Fruit fly (Drosophila melanogaster) whole organism, embryonic: ENCODE results near the gene CG8159.
A peak's percentile ranks its signal among the peaks of the same experiment; 100 is the strongest.

ENCODE experiments used
- ATbp ChIP-seq: fragments of 200-800 bp; sonication (Bioruptor generic); optimal IDR thresholded peaks from 2 replicates; lab custom pipeline; 2017; ENCODE audit warnings: missing biosample characterization, mild to moderate bottlenecking, missing genetic modification characterization, missing genetic modification reagents
- Aef1 ChIP-seq: fragments of 200-800 bp; sonication (Bioruptor generic); IDR thresholded peaks from 3 replicates; pipeline ENCODE4 v1.3.6; 2022; ENCODE audit warnings: missing biosample characterization, missing genetic modification characterization
- Asciz ChIP-seq: fragments of 200-800 bp; sonication (Bioruptor generic); optimal IDR thresholded peaks from 2 replicates; lab custom pipeline; 2017; ENCODE audit warnings: missing biosample characterization, mild to moderate bottlenecking, missing genetic modification characterization, missing genetic modification reagents
- CG10543 ChIP-seq: fragments of 200-800 bp; sonication (Bioruptor generic); optimal IDR thresholded peaks from 3 replicates; lab custom pipeline; 2017; ENCODE audit warnings: missing biosample characterization, mild to moderate bottlenecking, missing genetic modification characterization, moderate library complexity
- CG10979 ChIP-seq: fragments of 200-800 bp; sonication (Bioruptor generic); optimal IDR thresholded peaks from 2 replicates; lab custom pipeline; 2018; ENCODE audit warnings: missing biosample characterization, mild to moderate bottlenecking, missing genetic modification characterization, moderate library complexity
- CG11398 ChIP-seq: fragments of 200-800 bp; sonication (Bioruptor generic); optimal IDR thresholded peaks from 2 replicates; lab custom pipeline; 2016; ENCODE audit warnings: missing biosample characterization, missing genetic modification characterization
- CG12155 ChIP-seq: fragments of 200-800 bp; sonication (Bioruptor generic); optimal IDR thresholded peaks from 3 replicates; lab custom pipeline; 2016; ENCODE audit warnings: missing biosample characterization, missing genetic modification characterization
- CG1233 ChIP-seq: fragments of 200-800 bp; sonication (Bioruptor generic); optimal IDR thresholded peaks from 4 replicates; lab custom pipeline; 2018; ENCODE audit warnings: missing biosample characterization, mild to moderate bottlenecking, missing genetic modification characterization
- CG12659 ChIP-seq: fragments of 200-800 bp; sonication (Bioruptor generic); optimal IDR thresholded peaks from 3 replicates; lab custom pipeline; 2017; ENCODE audit warnings: mild to moderate bottlenecking, missing biosample characterization, missing genetic modification reagents, missing genetic modification characterization
- CG13296 ChIP-seq: fragments of 200-800 bp; sonication (Bioruptor generic); optimal IDR thresholded peaks from 3 replicates; lab custom pipeline; 2018; ENCODE audit warnings: missing biosample characterization, mild to moderate bottlenecking, missing genetic modification characterization
- CG13424 ChIP-seq: fragments of 200-800 bp; sonication (Bioruptor generic); optimal IDR thresholded peaks from 2 replicates; lab custom pipeline; 2019; ENCODE audit warnings: missing biosample characterization, mild to moderate bottlenecking, missing genetic modification characterization, moderate library complexity
- CG13775 ChIP-seq: fragments of 200-800 bp; sonication (Bioruptor generic); optimal IDR thresholded peaks from 3 replicates; lab custom pipeline; 2017; ENCODE audit warnings: missing biosample characterization, mild to moderate bottlenecking, missing genetic modification characterization
- CG14710 ChIP-seq: fragments of 200-800 bp; sonication (Bioruptor generic); optimal IDR thresholded peaks from 3 replicates; lab custom pipeline; 2019; ENCODE audit warnings: missing biosample characterization, mild to moderate bottlenecking, missing genetic modification characterization, moderate library complexity
- CG17829 ChIP-seq: fragments of 200-800 bp; optimal IDR thresholded peaks from 2 replicates; lab custom pipeline; 2019; ENCODE audit warnings: missing biosample characterization, mild to moderate bottlenecking, missing genetic modification characterization, moderate library complexity
- CG18599 ChIP-seq: fragments of 200-800 bp; sonication (Bioruptor generic); optimal IDR thresholded peaks from 3 replicates; lab custom pipeline; 2017; ENCODE audit warnings: missing biosample characterization, missing genetic modification characterization, mild to moderate bottlenecking, moderate library complexity, missing genetic modification reagents
- CG18619 ChIP-seq: fragments of 200-800 bp; sonication (Bioruptor generic); optimal IDR thresholded peaks from 3 replicates; lab custom pipeline; 2017; ENCODE audit warnings: missing biosample characterization, mild to moderate bottlenecking, missing genetic modification characterization
- CG2120 ChIP-seq: fragments of 200-800 bp; sonication (Bioruptor generic); optimal IDR thresholded peaks from 3 replicates; lab custom pipeline; 2016; ENCODE audit warnings: missing biosample characterization, missing genetic modification characterization
- CG30020 ChIP-seq: fragments of 200-800 bp; optimal IDR thresholded peaks from 2 replicates; lab custom pipeline; 2019; ENCODE audit warnings: missing biosample characterization, mild to moderate bottlenecking, missing genetic modification characterization, moderate library complexity
- CG4328 ChIP-seq: fragments of 200-800 bp; sonication (Bioruptor generic); optimal IDR thresholded peaks from 3 replicates; lab custom pipeline; 2017; ENCODE audit warnings: missing biosample characterization, missing genetic modification reagents, missing genetic modification characterization
- CG6854 ChIP-seq: fragments of 200-800 bp; sonication (Bioruptor generic); optimal IDR thresholded peaks from 3 replicates; lab custom pipeline; 2017; ENCODE audit warnings: missing biosample characterization, mild to moderate bottlenecking, missing genetic modification characterization
- CG7556 ChIP-seq: fragments of 200-800 bp; sonication (Bioruptor generic); optimal IDR thresholded peaks from 2 replicates; lab custom pipeline; 2017; ENCODE audit warnings: missing biosample characterization, mild to moderate bottlenecking, missing genetic modification characterization
- CG7839 ChIP-seq: fragments of 200-800 bp; sonication (Bioruptor generic); optimal IDR thresholded peaks from 3 replicates; lab custom pipeline; 2018; ENCODE audit warnings: missing biosample characterization, mild to moderate bottlenecking, missing genetic modification characterization, moderate library complexity
- CG8388 ChIP-seq: fragments of 200-800 bp; sonication (Bioruptor generic); optimal IDR thresholded peaks from 2 replicates; lab custom pipeline; 2019; ENCODE audit warnings: missing biosample characterization, mild to moderate bottlenecking, missing genetic modification characterization, moderate library complexity
- CG9437 ChIP-seq: fragments of 200-800 bp; sonication (Bioruptor generic); optimal IDR thresholded peaks from 2 replicates; lab custom pipeline; 2018; ENCODE audit warnings: missing biosample characterization, mild to moderate bottlenecking, missing genetic modification characterization
- CG9727 ChIP-seq: fragments of 200-800 bp; sonication (Bioruptor generic); optimal IDR thresholded peaks from 3 replicates; lab custom pipeline; 2017; ENCODE audit warnings: missing biosample characterization, mild to moderate bottlenecking, missing genetic modification characterization
- CG9932 ChIP-seq: fragments of 200-800 bp; sonication (Bioruptor generic); IDR thresholded peaks from 2 replicates; pipeline ENCODE4 v1.3.6; 2022; ENCODE audit warnings: missing biosample characterization, missing genetic modification characterization
- CoRest ChIP-seq: fragments of 200-800 bp; sonication (Bioruptor generic); optimal IDR thresholded peaks from 3 replicates; lab custom pipeline; 2018; ENCODE audit warnings: missing biosample characterization, mild to moderate bottlenecking, missing genetic modification characterization, moderate library complexity
- Drgx ChIP-seq: fragments of 200-800 bp; sonication (Bioruptor generic); IDR thresholded peaks from 2 replicates; pipeline ENCODE4 v1.3.6; 2022; ENCODE audit warnings: missing biosample characterization, missing genetic modification characterization
- E2f1 ChIP-seq: fragments of 200-800 bp; sonication (Bioruptor generic); IDR thresholded peaks from 2 replicates; pipeline ENCODE4 v1.3.6; 2022; ENCODE audit warnings: missing biosample characterization, missing genetic modification characterization
- Fer3 ChIP-seq: fragments of 200-800 bp; sonication (Bioruptor generic); optimal IDR thresholded peaks from 2 replicates; lab custom pipeline; 2018; ENCODE audit warnings: missing biosample characterization, mild to moderate bottlenecking, missing genetic modification characterization, moderate library complexity
- Hr3 ChIP-seq: fragments of 200-800 bp; sonication (Bioruptor generic); optimal IDR thresholded peaks from 3 replicates; lab custom pipeline; 2016; ENCODE audit warnings: missing biosample characterization, missing genetic modification characterization
- Hr39 ChIP-seq: fragments of >200 bp; optimal IDR thresholded peaks from 2 replicates; lab custom pipeline; 2017
- Meics ChIP-seq: fragments of 200-800 bp; sonication (Bioruptor generic); optimal IDR thresholded peaks from 2 replicates; lab custom pipeline; 2017; ENCODE audit warnings: missing biosample characterization, mild to moderate bottlenecking, missing genetic modification characterization
- Sox102F ChIP-seq: fragments of 200-800 bp; sonication (Bioruptor generic); optimal IDR thresholded peaks from 2 replicates; lab custom pipeline; 2018; ENCODE audit warnings: missing biosample characterization, mild to moderate bottlenecking, missing genetic modification characterization, moderate library complexity
- aop ChIP-seq: fragments of 200-800 bp; sonication (Bioruptor generic); IDR thresholded peaks from 2 replicates; pipeline ENCODE4 v1.3.6; 2022; ENCODE audit warnings: missing biosample characterization, missing genetic modification characterization
- ap ChIP-seq: fragments of 200-800 bp; sonication (Bioruptor generic); IDR thresholded peaks from 2 replicates; pipeline ENCODE4 v1.3.6; 2022; ENCODE audit warnings: missing biosample characterization, missing genetic modification characterization
- bab2 ChIP-seq: fragments of 200-800 bp; sonication (Bioruptor generic); optimal IDR thresholded peaks from 2 replicates; lab custom pipeline; 2016; ENCODE audit warnings: missing biosample characterization, missing genetic modification characterization
- bcd ChIP-seq: fragments of 200-800 bp; sonication (Bioruptor generic); optimal IDR thresholded peaks from 2 replicates; lab custom pipeline; 2017; ENCODE audit warnings: missing biosample characterization, mild to moderate bottlenecking, missing genetic modification characterization
- chn ChIP-seq: fragments of 200-800 bp; sonication (Bioruptor generic); optimal IDR thresholded peaks from 2 replicates; lab custom pipeline; 2016; ENCODE audit warnings: missing biosample characterization, missing genetic modification characterization
- cwo ChIP-seq: fragments of 200-800 bp; sonication (Bioruptor generic); optimal IDR thresholded peaks from 3 replicates; lab custom pipeline; 2017; ENCODE audit warnings: missing biosample characterization, missing genetic modification characterization, mild to moderate bottlenecking, moderate library complexity, missing genetic modification reagents
- grau ChIP-seq: fragments of 200-800 bp; optimal IDR thresholded peaks from 3 replicates; lab custom pipeline; 2019; ENCODE audit warnings: missing biosample characterization, mild to moderate bottlenecking, missing genetic modification characterization, moderate library complexity
- jumu ChIP-seq: fragments of 200-800 bp; sonication (Bioruptor generic); optimal IDR thresholded peaks from 3 replicates; lab custom pipeline; 2016; ENCODE audit warnings: missing biosample characterization, missing genetic modification characterization
- lab ChIP-seq: fragments of 200-800 bp; sonication (Bioruptor generic); optimal IDR thresholded peaks from 3 replicates; lab custom pipeline; 2017; ENCODE audit warnings: missing biosample characterization, missing genetic modification characterization, mild to moderate bottlenecking, moderate library complexity, missing genetic modification reagents
- lbe ChIP-seq: fragments of 200-800 bp; sonication (Bioruptor generic); optimal IDR thresholded peaks from 2 replicates; lab custom pipeline; 2016; ENCODE audit warnings: missing biosample characterization, mild to moderate bottlenecking, missing genetic modification characterization
- lola ChIP-seq, 3 experiments: fragments of >200 bp in 2 of 3; fragments of 200-800 bp in 1 of 3; sonication (Bioruptor generic) in 1 of 3; optimal IDR thresholded peaks; 2 replicates each; lab custom pipeline; 2017 to 2019; ENCODE audit warnings: missing biosample characterization in 3 of 3, missing genetic modification characterization in 3 of 3, mild to moderate bottlenecking in 1 of 3, moderate library complexity in 1 of 3
- salm ChIP-seq: fragments of 200-800 bp; sonication (Bioruptor generic); optimal IDR thresholded peaks from 2 replicates; lab custom pipeline; 2018; ENCODE audit warnings: missing biosample characterization, mild to moderate bottlenecking, missing genetic modification characterization
- sens ChIP-seq: fragments of 200-800 bp; sonication (Bioruptor generic); peaks from one replicate; lab custom pipeline; 2016; ENCODE audit warnings: missing biosample characterization, missing genetic modification characterization
- sna ChIP-seq: fragments of 200-800 bp; sonication (Bioruptor generic); IDR thresholded peaks from 2 replicates; pipeline ENCODE4 v1.3.6; 2022; ENCODE audit warnings: missing biosample characterization, missing genetic modification characterization; ENCODE audit not compliant: partially characterized antibody
- ssp ChIP-seq: fragments of 200-800 bp; sonication (Bioruptor generic); IDR thresholded peaks from 2 replicates; pipeline ENCODE4 v1.3.6; 2022; ENCODE audit warnings: missing biosample characterization, missing genetic modification characterization
- unpg ChIP-seq: fragments of 200-800 bp; sonication (Bioruptor generic); optimal IDR thresholded peaks from 3 replicates; lab custom pipeline; 2018; ENCODE audit warnings: missing biosample characterization, mild to moderate bottlenecking, missing genetic modification characterization, moderate library complexity

The CG8159 gene

dm6 chr3R:8712722-8713131 lies 13.9 kb upstream of the CG8159 start, which contains the start of gene CG8112 (continued):
- TF ChIP-seq ATbp (GFP tag; lab: Kevin White, UChicago) (peak; percentile 15), sna (GFP tag; lab: Robert Waterston, UW) (no peak), Asciz (peak; percentile 12), salm (tag; lab: Kevin White, UChicago) (no peak), CG17829 (tag; lab: Kevin White, UChicago) (peak; percentile 21), CG13775 (GFP tag; lab: Kevin White, UChicago) (peak; percentile 23), Sox102F (peak; percentile 33), CG14710 (tag; lab: Kevin White, UChicago) (peak; percentile 6), lola (GFP tag; optimal IDR thresholded peaks at IDR 0.05; lab: Kevin White, UChicago) (peak in 1 of 3 experiments; percentile 2), CG12155 (GFP tag; lab: Kevin White, UChicago) (no peak), Hr3 (GFP tag; lab: Kevin White, UChicago) (no peak), CG7556 (peak; percentile 52), CG6854 (GFP tag; lab: Kevin White, UChicago) (peak; percentile 3), Hr39 (lab: Kevin White, UChicago) (no peak), lbe (GFP tag; lab: Kevin White, UChicago) (peak; percentile 32), CG30020 (tag; lab: Kevin White, UChicago) (no peak), unpg (GFP tag; lab: Kevin White, UChicago) (peak; percentile 0), CG18599 (peak; percentile 48), chn (GFP tag; lab: Kevin White, UChicago) (no peak), Meics (peak; percentile 54), CoRest (tag; lab: Kevin White, UChicago) (peak; percentile 32), bab2 (GFP tag; lab: Kevin White, UChicago) (no peak), ap (0 out of 2 replicates have a peak, but pooled peaks have one; percentile 13), CG9727 (peak; percentile 28), CG13296 (GFP tag; lab: Kevin White, UChicago) (peak; percentile 44), Fer3 (tag; lab: Kevin White, UChicago) (peak; percentile 30), E2f1 (no peak), Drgx (peak; percentile 35; the same call in 1 of the 2 replicates), aop (GFP tag; lab: Robert Waterston, UW) (no peak), CG9932 (GFP tag; lab: Robert Waterston, UW) (0 out of 2 replicates have a peak, but pooled peaks have one; percentile 21), CG4328 (GFP tag; lab: Kevin White, UChicago) (no peak), jumu (GFP tag; lab: Kevin White, UChicago) (no peak), ssp (GFP tag; lab: Robert Waterston, UW) (no peak), lab (GFP tag; lab: Kevin White, UChicago) (peak; percentile 65), grau (tag; lab: Kevin White, UChicago) (peak; percentile 51), CG11398 (GFP tag; lab: Kevin White, UChicago) (no peak), cwo (GFP tag; lab: Kevin White, UChicago) (peak; percentile 24), bcd (GFP tag; lab: Kevin White, UChicago) (peak; percentile 16), CG13424 (tag; lab: Kevin White, UChicago) (peak; percentile 47), CG7839 (peak; percentile 14), Aef1 (GFP tag; lab: Robert Waterston, UW) (0 out of 3 replicates have a peak, but pooled peaks have one; percentile 22), CG12659 (GFP tag; lab: Kevin White, UChicago) (peak; percentile 38), CG2120 (peak; percentile 17), CG1233 (no peak), CG18619 (GFP tag; lab: Kevin White, UChicago) (peak; percentile 42), CG10543 (GFP tag; lab: Kevin White, UChicago) (peak; percentile 16), CG8388 (GFP tag; lab: Kevin White, UChicago) (peak; percentile 14), CG9437 (GFP tag; lab: Kevin White, UChicago) (peak; percentile 22), sens (GFP tag; lab: Kevin White, UChicago) (peak; percentile 12), CG10979 (tag; lab: Kevin White, UChicago) (peak; percentile 11)
